Worm (Caenorhabditis elegans) whole organism, early embryonic: ENCODE measurements around the gene F20D6.5.

Experiments
- B0310.2 ChIP-seq: sonication (generic microtip); optimal IDR thresholded peaks from 2 replicates; lab custom pipeline; 2016; ENCODE audit warnings: mild to moderate bottlenecking, missing genetic modification characterization, missing compliant biosample characterization
- F13C5.2 ChIP-seq: sonication (generic microtip); optimal IDR thresholded peaks from 2 replicates; lab custom pipeline; 2017; ENCODE audit warnings: mild to moderate bottlenecking, missing genetic modification characterization, inconsistent platforms, missing compliant biosample characterization
- ama-1 ChIP-seq: fragments of 150-350 bp; optimal IDR thresholded peaks from 2 replicates; lab custom pipeline; 2014
- ceh-13 ChIP-seq: fragments of 200-800 bp; sonication (Bioruptor generic); optimal IDR thresholded peaks from 2 replicates; lab custom pipeline; 2018; ENCODE audit warnings: mild to moderate bottlenecking, missing genetic modification characterization, missing compliant biosample characterization
- ceh-36 ChIP-seq: sonication (generic microtip); optimal IDR thresholded peaks from 2 replicates; lab custom pipeline; 2016; ENCODE audit warnings: missing genetic modification characterization, inconsistent platforms, missing compliant biosample characterization
- flt-1 ChIP-seq: fragments of 200-800 bp; sonication (Bioruptor generic); IDR thresholded peaks from 2 replicates; pipeline ENCODE4 v1.3.6; 2022; ENCODE audit warnings: missing genetic modification characterization, missing compliant biosample characterization
- hmbx-1 ChIP-seq: sonication (generic microtip); optimal IDR thresholded peaks from 2 replicates; lab custom pipeline; 2016; ENCODE audit warnings: mild to moderate bottlenecking, missing genetic modification characterization, missing compliant biosample characterization
- hmg-4 ChIP-seq: fragments of 200-800 bp; sonication (Bioruptor generic); optimal IDR thresholded peaks from 2 replicates; lab custom pipeline; 2018; ENCODE audit warnings: mild to moderate bottlenecking, missing genetic modification characterization, missing compliant biosample characterization
- pes-1 ChIP-seq: fragments of 200-800 bp; sonication (Bioruptor generic); IDR thresholded peaks from 2 replicates; pipeline ENCODE4 v1.3.6; 2022; ENCODE audit warnings: missing genetic modification reagents, missing genetic modification characterization, missing compliant biosample characterization
- scrt-1 ChIP-seq: fragments of 200-800 bp; sonication (Bioruptor generic); IDR thresholded peaks from 2 replicates; pipeline ENCODE4 v1.3.6; 2022; ENCODE audit warnings: missing genetic modification characterization, missing compliant biosample characterization
- sea-1 ChIP-seq: fragments of 200-800 bp; sonication (Bioruptor generic); conservative IDR thresholded peaks from 2 replicates; pipeline ENCODE4 v1.3.6; 2022; ENCODE audit warnings: missing genetic modification characterization, missing compliant biosample characterization
- tbx-11 ChIP-seq: fragments of 200-800 bp; sonication (Bioruptor generic); IDR thresholded peaks from 2 replicates; pipeline ENCODE4 v1.3.6; 2022; ENCODE audit warnings: missing genetic modification characterization, missing compliant biosample characterization
- tbx-37 ChIP-seq: fragments of 200-800 bp; sonication (Bioruptor generic); conservative IDR thresholded peaks from 2 replicates; pipeline ENCODE4 v1.3.6; 2022; ENCODE audit warnings: missing genetic modification reagents, missing genetic modification characterization, missing compliant biosample characterization
- tra-4 ChIP-seq: sonication (generic microtip); optimal IDR thresholded peaks from 2 replicates; lab custom pipeline; 2017; ENCODE audit warnings: missing genetic modification characterization, missing compliant biosample characterization

DNA sequence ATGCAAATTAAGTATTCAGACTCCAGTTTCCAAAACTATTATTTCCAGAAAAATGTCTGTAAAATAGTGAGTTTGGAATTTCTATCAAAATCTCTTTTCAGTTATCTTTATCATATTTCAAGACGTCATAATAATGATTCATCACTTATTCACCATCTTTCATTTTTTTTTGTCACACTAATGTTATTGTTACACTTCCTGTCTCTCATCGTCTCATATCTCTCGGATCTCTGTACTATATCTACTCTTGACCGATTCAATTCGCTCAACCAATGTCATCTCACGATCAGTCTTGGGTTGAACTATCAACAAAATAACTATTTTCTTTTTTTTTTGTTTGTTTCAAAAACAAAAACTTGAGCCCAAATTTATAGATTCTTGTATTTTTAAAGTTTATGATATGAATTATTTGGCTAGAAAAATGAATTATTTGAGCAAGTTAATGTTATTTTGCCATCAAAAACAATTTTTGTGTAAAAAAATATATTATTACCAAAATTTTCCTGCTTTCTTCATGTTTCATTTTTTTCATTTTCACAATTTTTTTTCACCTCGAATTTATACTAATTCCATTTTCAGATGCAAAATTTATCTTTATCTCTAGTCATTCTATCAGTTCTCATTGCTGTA lies 39.6 kb downstream of the F20D6.5 start, which contains the start of gene cri-2:
- no peak for TF ChIP-seq ama-1
- no peak for TF ChIP-seq ceh-36 (tag; lab: Kevin White, UChicago)
- TF ChIP-seq F13C5.2 = no peak
- no peak for TF ChIP-seq B0310.2 (tag; lab: Kevin White, UChicago)
- no peak for TF ChIP-seq scrt-1 (GFP tag; lab: Robert Waterston, UW)
- no peak for TF ChIP-seq hmbx-1 (tag; lab: Kevin White, UChicago)
- TF ChIP-seq tbx-37 = no peak
- TF ChIP-seq sea-1 (GFP tag; lab: Robert Waterston, UW) = no peak
- no peak for TF ChIP-seq ceh-13
- TF ChIP-seq pes-1 (GFP tag; lab: Robert Waterston, UW) = no peak
- no peak for TF ChIP-seq flt-1 (GFP tag; lab: Robert Waterston, UW)
- TF ChIP-seq tbx-11 = no peak
- TF ChIP-seq hmg-4 = no peak
- TF ChIP-seq tra-4 (tag; lab: Kevin White, UChicago) = no peak
